Worm (Caenorhabditis elegans): Measurements from ENCODE around the gene F09E5.12.

F09E5.12 gene

DNA sequence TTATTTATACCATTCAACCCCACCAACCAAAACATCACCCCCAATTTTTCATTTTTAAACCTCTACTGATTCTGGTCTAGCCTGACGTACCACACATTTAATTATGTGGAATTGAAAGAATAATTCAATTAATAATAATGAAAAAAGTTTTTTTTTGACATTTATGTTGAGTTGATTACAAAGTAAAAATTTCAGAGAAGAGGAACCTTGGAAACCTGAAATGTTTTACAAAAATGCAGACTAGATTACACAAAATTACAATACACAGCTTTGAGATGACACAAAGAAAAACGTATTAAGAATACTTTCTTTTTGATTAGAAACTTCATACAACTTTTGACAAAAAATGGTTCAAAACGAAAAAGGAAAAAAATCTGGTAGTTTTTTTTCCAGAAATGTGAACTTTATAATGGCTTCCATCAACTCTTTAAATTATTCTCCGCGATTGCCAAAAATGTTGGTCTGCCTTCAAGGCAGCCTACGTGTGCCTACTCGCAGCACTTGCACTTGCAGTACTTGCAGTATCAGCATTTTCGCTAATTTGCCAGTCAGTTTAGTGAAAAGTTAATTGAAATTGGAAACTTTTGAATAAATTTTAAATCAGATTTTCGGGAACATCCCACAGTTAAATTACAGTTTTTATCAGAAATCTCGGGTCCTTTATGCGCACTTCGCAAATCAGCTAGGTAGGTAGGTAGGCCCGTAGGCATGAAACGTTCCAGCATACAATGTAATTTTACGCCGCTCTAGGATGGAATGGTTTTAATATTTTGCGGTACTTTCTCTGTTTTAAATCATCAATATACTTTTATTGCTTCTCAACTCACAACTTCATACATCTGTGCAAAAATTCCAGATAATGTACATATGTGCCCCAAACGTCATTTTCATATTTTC is 29.6 kb downstream of the F09E5.12 start:
- TF ChIP-seq fkh-10 (GFP tag; optimal IDR thresholded peaks at IDR 0.05) (no peak), tbx-2 (tag; optimal IDR thresholded peaks at IDR 0.05) (no peak), jun-1 (tag; optimal IDR thresholded peaks at IDR 0.05) (peak; percentile 27), fos-1 (tag; optimal IDR thresholded peaks at IDR 0.05) (peak; percentile 12), egl-5 (tag; optimal IDR thresholded peaks at IDR 0.05) (no peak), nhr-11 (tag; optimal IDR thresholded peaks at IDR 0.05) (no peak), R02D3.7 (tag; optimal IDR thresholded peaks at IDR 0.05) (no peak), unc-39 (tag; optimal IDR thresholded peaks at IDR 0.05) (no peak), pha-4 (tag; optimal IDR thresholded peaks at IDR 0.05) (peak; percentile 23), ceh-28 (tag; optimal IDR thresholded peaks at IDR 0.05) (peak; percentile 8), nhr-28 (tag; optimal IDR thresholded peaks at IDR 0.05) (no peak), lsy-12 (tag; optimal IDR thresholded peaks at IDR 0.05) (peak; percentile 40), ceh-9 (tag; optimal IDR thresholded peaks at IDR 0.05) (no peak), elt-1 (tag; optimal IDR thresholded peaks at IDR 0.05) (no peak)

DNA sequence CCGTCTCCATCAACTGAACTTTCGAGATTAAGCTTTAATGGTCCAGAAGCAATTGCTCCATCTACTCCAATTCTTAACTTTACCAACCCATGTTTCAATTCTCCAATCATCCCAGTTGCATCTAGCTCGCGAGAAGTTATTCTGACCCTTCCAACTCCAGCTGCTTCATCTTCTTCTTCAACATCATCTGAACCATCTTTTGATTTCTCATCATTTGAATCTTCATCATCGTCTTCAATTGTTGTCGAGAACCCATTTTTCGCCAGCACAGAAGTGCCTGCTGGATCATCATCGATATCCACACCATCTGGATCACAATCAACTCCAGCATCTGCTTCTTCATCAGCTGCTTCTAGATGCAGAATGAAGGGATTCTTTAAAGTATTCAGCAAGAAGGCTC is 31.0 kb downstream of the F09E5.12 start:
- TF ChIP-seq skn-1 (tag; optimal IDR thresholded peaks at IDR 0.05): no peak
- TF ChIP-seq elt-2 (tag; optimal IDR thresholded peaks at IDR 0.05): peak; percentile 2

DNA sequence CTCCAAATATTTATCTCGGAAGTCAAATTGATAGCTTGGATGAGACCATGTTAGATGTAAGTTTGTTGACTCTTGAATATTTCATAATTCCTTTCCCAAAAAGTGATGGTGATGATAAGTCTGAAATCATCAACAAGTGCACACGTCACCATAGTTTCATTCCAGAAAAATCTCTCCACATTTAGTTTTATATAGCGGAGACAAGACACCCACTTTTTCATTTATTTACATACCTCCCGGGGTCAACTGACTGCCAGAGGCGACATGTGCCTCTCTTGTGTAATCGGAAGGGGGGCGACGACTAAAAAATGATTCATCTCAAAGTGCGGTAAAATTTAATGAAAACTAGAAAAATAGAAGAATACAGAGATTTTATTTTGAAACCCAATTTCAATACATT is 32.2 kb downstream of the F09E5.12 start:
- TF ChIP-seq ztf-11 (tag; optimal IDR thresholded peaks at IDR 0.05) (no peak), nfya-1 (tag; optimal IDR thresholded peaks at IDR 0.05; ENCODE audit: insufficient read depth) (peak; percentile 31), jun-1 (tag; optimal IDR thresholded peaks at IDR 0.05) (peak; percentile 78), nhr-67 (tag; optimal IDR thresholded peaks at IDR 0.05) (no peak), sea-2 (GFP tag; optimal IDR thresholded peaks at IDR 0.05) (no peak), hmg-11 (tag; optimal IDR thresholded peaks at IDR 0.05) (no peak), pha-4 (tag; optimal IDR thresholded peaks at IDR 0.05) (peak; percentile 98), elt-2 (tag; optimal IDR thresholded peaks at IDR 0.05) (peak; percentile 85), nhr-28 (tag; optimal IDR thresholded peaks at IDR 0.05) (no peak), R02D3.7 (tag; optimal IDR thresholded peaks at IDR 0.05) (no peak), lsy-12 (tag; optimal IDR thresholded peaks at IDR 0.05) (no peak), snpc-4 (tag; optimal IDR thresholded peaks at IDR 0.05) (peak; percentile 1), nhr-76 (tag; optimal IDR thresholded peaks at IDR 0.05) (no peak), skn-1 (tag; optimal IDR thresholded peaks at IDR 0.05) (peak; percentile 63), lin-39 (tag; optimal IDR thresholded peaks at IDR 0.05) (no peak), nhr-23 (tag; optimal IDR thresholded peaks at IDR 0.05) (no peak), pqm-1 (tag; optimal IDR thresholded peaks at IDR 0.05) (peak; percentile 48), fos-1 (tag; optimal IDR thresholded peaks at IDR 0.05) (no peak), unc-39 (tag; optimal IDR thresholded peaks at IDR 0.05) (no peak), elt-3 (tag; optimal IDR thresholded peaks at IDR 0.05) (no peak), ceh-28 (tag; optimal IDR thresholded peaks at IDR 0.05) (no peak)

DNA sequence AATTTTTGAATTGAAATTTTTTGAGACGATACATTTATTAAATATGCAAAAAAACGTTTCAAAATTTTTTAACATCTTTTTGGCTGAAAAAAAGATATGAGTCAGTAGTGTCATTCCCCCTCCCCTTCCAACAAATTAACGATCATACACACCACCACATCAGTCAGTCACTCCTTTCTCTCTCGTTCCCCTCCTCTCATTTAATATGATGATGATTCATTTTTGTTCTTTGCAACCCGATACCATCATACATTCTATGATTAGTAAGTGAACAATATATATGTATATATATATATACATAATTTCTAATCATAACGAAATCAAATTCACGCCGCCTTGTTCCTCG is 33.1 kb downstream of the F09E5.12 start:
- TF ChIP-seq elt-2 (tag; optimal IDR thresholded peaks at IDR 0.05) (peak; percentile 55), nfya-1 (tag; optimal IDR thresholded peaks at IDR 0.05; ENCODE audit: insufficient read depth) (peak; percentile 7), mdl-1 (tag; optimal IDR thresholded peaks at IDR 0.05) (no peak), pha-4 (tag; optimal IDR thresholded peaks at IDR 0.05) (peak; percentile 38), lin-15B (tag; optimal IDR thresholded peaks at IDR 0.05) (no peak), fos-1 (tag; optimal IDR thresholded peaks at IDR 0.05) (peak; percentile 75), jun-1 (tag; optimal IDR thresholded peaks at IDR 0.05) (peak; percentile 2)

DNA sequence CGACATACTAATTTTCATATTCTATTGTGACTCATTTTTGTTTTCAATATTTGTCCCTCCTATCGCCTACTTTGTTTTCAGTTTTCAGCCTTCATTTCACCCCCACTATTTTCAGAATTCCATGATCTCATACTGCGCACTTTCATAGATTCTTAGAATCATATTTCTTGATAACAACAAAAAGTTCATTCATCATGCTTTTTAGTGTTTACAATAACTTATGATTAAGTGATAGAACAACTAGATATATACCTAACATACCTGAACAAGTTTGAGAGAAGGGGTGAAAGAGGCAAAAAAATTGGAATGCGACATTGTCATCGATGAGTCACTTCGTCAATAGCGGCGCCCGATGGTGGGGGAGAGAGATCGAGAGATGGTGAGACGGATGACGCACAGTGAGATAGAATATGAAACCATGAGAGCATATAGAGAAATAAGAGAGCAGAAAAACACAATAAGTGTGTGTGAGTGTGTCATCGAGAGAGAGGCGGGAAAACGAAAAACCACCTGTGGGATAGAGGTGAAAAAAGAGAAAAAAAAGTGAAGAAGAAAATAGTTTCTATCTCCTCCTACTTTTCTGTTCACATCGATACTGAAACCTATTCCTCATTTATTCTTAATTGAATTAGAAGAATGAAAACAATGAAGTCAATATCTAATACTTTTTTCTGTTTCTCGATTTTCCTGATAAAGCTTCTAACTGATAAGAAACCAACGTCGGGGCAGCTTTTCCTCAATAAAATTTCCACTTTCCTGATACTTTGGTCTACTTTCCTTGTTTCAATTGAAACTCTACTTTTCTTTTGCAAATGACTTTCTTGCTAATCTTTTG is 33.7 kb downstream of the F09E5.12 start:
- TF ChIP-seq fos-1 (tag; optimal IDR thresholded peaks at IDR 0.05): peak; percentile 98
- peak; percentile 62 for TF ChIP-seq nhr-25 (tag; optimal IDR thresholded peaks at IDR 0.05)
- peak; percentile 29 for TF ChIP-seq unc-62 (GFP tag; optimal IDR thresholded peaks at IDR 0.05)
- TF ChIP-seq pqm-1 (tag; optimal IDR thresholded peaks at IDR 0.05): peak; percentile 9
- TF ChIP-seq zag-1 (tag; optimal IDR thresholded peaks at IDR 0.05): no peak
- TF ChIP-seq ztf-4 (tag; optimal IDR thresholded peaks at IDR 0.05): peak; percentile 50
- TF ChIP-seq mdl-1 (tag; optimal IDR thresholded peaks at IDR 0.05): no peak
- no peak for TF ChIP-seq ama-1 (optimal IDR thresholded peaks at IDR 0.05)
- no peak for TF ChIP-seq daf-12 (tag; optimal IDR thresholded peaks at IDR 0.05)
- TF ChIP-seq mml-1 (tag; optimal IDR thresholded peaks at IDR 0.05): no peak
- TF ChIP-seq elt-1 (tag; optimal IDR thresholded peaks at IDR 0.05): no peak
- TF ChIP-seq elt-2 (tag; optimal IDR thresholded peaks at IDR 0.05): peak; percentile 81
- TF ChIP-seq hmg-11 (tag; optimal IDR thresholded peaks at IDR 0.05): peak; percentile 56
- TF ChIP-seq lin-15B (tag; optimal IDR thresholded peaks at IDR 0.05): peak; percentile 56
- TF ChIP-seq lin-39 (tag; optimal IDR thresholded peaks at IDR 0.05): peak; percentile 45
- no peak for TF ChIP-seq sea-2 (GFP tag; optimal IDR thresholded peaks at IDR 0.05)
- TF ChIP-seq R02D3.7 (tag; optimal IDR thresholded peaks at IDR 0.05): no peak
- TF ChIP-seq nhr-12 (tag; optimal IDR thresholded peaks at IDR 0.05): no peak
- peak; percentile 59 for TF ChIP-seq snpc-4 (tag; optimal IDR thresholded peaks at IDR 0.05)
- TF ChIP-seq jun-1 (tag; optimal IDR thresholded peaks at IDR 0.05): peak; percentile 97
- no peak for TF ChIP-seq unc-39 (tag; optimal IDR thresholded peaks at IDR 0.05)
- TF ChIP-seq nhr-43 (tag; optimal IDR thresholded peaks at IDR 0.05; ENCODE audit: poor library complexity, severe bottlenecking): peak; percentile 22
- TF ChIP-seq eor-1 (tag; optimal IDR thresholded peaks at IDR 0.05): no peak
- peak; percentile 81 for TF ChIP-seq nfya-1 (tag; optimal IDR thresholded peaks at IDR 0.05; ENCODE audit: insufficient read depth)
